Worm (Caenorhabditis elegans) whole organism, mixed stage, embryonic: ENCODE measurements around the gene C31H1.2.

Experiments used
- M03D4.4 ChIP-seq: sonication (generic microtip); optimal IDR thresholded peaks from 2 replicates; lab custom pipeline; 2017; ENCODE audit warnings: mild to moderate bottlenecking, missing genetic modification characterization, missing compliant biosample characterization
- bed-3 ChIP-seq: fragments of 200-800 bp; sonication (Bioruptor generic); optimal IDR thresholded peaks from 3 replicates; lab custom pipeline; 2018; ENCODE audit warnings: mild to moderate bottlenecking, missing genetic modification characterization, moderate library complexity, missing compliant biosample characterization
- blmp-1 ChIP-seq: fragments of 150-350 bp; optimal IDR thresholded peaks from 2 replicates; lab custom pipeline; 2014; ENCODE audit warnings: missing biosample characterization, missing genetic modification characterization
- ceh-39 ChIP-seq: fragments of 150-350 bp; optimal IDR thresholded peaks from 2 replicates; lab custom pipeline; 2014; ENCODE audit warnings: missing biosample characterization, missing genetic modification characterization
- ceh-43 ChIP-seq: fragments of 200-800 bp; sonication (Bioruptor generic); optimal IDR thresholded peaks from 2 replicates; lab custom pipeline; 2018; ENCODE audit warnings: mild to moderate bottlenecking, missing genetic modification characterization, moderate library complexity, missing compliant biosample characterization
- ceh-83 ChIP-seq: fragments of 200-800 bp; sonication (Bioruptor generic); optimal IDR thresholded peaks from 2 replicates; lab custom pipeline; 2018; ENCODE audit warnings: mild to moderate bottlenecking, missing genetic modification characterization, missing compliant biosample characterization
- ces-1 ChIP-seq: fragments of 150-350 bp; optimal IDR thresholded peaks from 2 replicates; lab custom pipeline; 2014; ENCODE audit warnings: missing biosample characterization, missing genetic modification reagents, missing genetic modification characterization
- cnd-1 ChIP-seq: fragments of 200-800 bp; sonication (Bioruptor generic); optimal IDR thresholded peaks from 2 replicates; lab custom pipeline; 2018; ENCODE audit warnings: mild to moderate bottlenecking, missing genetic modification characterization, missing compliant biosample characterization
- drap-1 ChIP-seq: fragments of 200-800 bp; sonication (Bioruptor generic); optimal IDR thresholded peaks from 3 replicates; lab custom pipeline; 2018; ENCODE audit warnings: mild to moderate bottlenecking, missing genetic modification characterization, missing compliant biosample characterization
- elt-1 ChIP-seq: sonication (generic microtip); optimal IDR thresholded peaks from 2 replicates; lab custom pipeline; 2017; ENCODE audit warnings: missing genetic modification characterization, mild to moderate bottlenecking, missing compliant biosample characterization, antibody characterized with exemption, moderate library complexity, borderline replicate concordance; ENCODE audit not compliant: insufficient read depth
- elt-3 ChIP-seq: fragments of 150-350 bp; optimal IDR thresholded peaks from 2 replicates; lab custom pipeline; 2014; ENCODE audit warnings: missing biosample characterization, missing genetic modification characterization
- flh-1 ChIP-seq: fragments of 200-800 bp; sonication (Bioruptor generic); optimal IDR thresholded peaks from 2 replicates; lab custom pipeline; 2018; ENCODE audit warnings: mild to moderate bottlenecking, missing genetic modification characterization, moderate library complexity, missing compliant biosample characterization
- ham-2 ChIP-seq: fragments of 200-800 bp; sonication (Bioruptor generic); optimal IDR thresholded peaks from 2 replicates; lab custom pipeline; 2018; ENCODE audit warnings: mild to moderate bottlenecking, missing genetic modification characterization, missing compliant biosample characterization
- hlh-1 ChIP-seq: fragments of 150-350 bp; optimal IDR thresholded peaks from 2 replicates; lab custom pipeline; 2014; ENCODE audit warnings: missing biosample characterization, missing genetic modification reagents, missing genetic modification characterization
- lsy-2 ChIP-seq: fragments of 150-350 bp; optimal IDR thresholded peaks from 2 replicates; lab custom pipeline; 2014; ENCODE audit warnings: missing biosample characterization, missing genetic modification characterization
- mab-5 ChIP-seq: fragments of 150-350 bp; optimal IDR thresholded peaks from 2 replicates; lab custom pipeline; 2014; ENCODE audit warnings: missing biosample characterization, missing genetic modification characterization
- mls-2 ChIP-seq: sonication (generic microtip); optimal IDR thresholded peaks from 2 replicates; lab custom pipeline; 2016; ENCODE audit warnings: mild to moderate bottlenecking, missing genetic modification characterization, moderate library complexity, missing compliant biosample characterization
- nhr-12 ChIP-seq: fragments of 150-350 bp; optimal IDR thresholded peaks from 2 replicates; lab custom pipeline; 2014; ENCODE audit warnings: missing biosample characterization, missing genetic modification characterization
- nhr-2 ChIP-seq: fragments of 150-350 bp; optimal IDR thresholded peaks from 2 replicates; lab custom pipeline; 2014; ENCODE audit warnings: missing biosample characterization, missing genetic modification characterization
- nhr-237 ChIP-seq: fragments of 150-350 bp; optimal IDR thresholded peaks from 2 replicates; lab custom pipeline; 2014; ENCODE audit warnings: missing biosample characterization, missing genetic modification characterization
- nhr-28 ChIP-seq: fragments of 150-350 bp; optimal IDR thresholded peaks from 2 replicates; lab custom pipeline; 2014; ENCODE audit warnings: missing biosample characterization, missing genetic modification characterization
- nhr-76 ChIP-seq: sonication (generic microtip); optimal IDR thresholded peaks from 2 replicates; lab custom pipeline; 2017; ENCODE audit warnings: missing biosample characterization, missing genetic modification characterization
- sptf-1 ChIP-seq: sonication (generic microtip); optimal IDR thresholded peaks from 2 replicates; lab custom pipeline; 2017; ENCODE audit warnings: mild to moderate bottlenecking, missing genetic modification characterization, moderate library complexity, missing compliant biosample characterization
- tbx-8 ChIP-seq: fragments of 200-800 bp; sonication (Bioruptor generic); optimal IDR thresholded peaks from 2 replicates; lab custom pipeline; 2018; ENCODE audit warnings: mild to moderate bottlenecking, missing genetic modification characterization, moderate library complexity, missing compliant biosample characterization
- unc-120 ChIP-seq: sonication (generic microtip); optimal IDR thresholded peaks from 2 replicates; lab custom pipeline; 2017; ENCODE audit warnings: missing genetic modification characterization, missing compliant biosample characterization; ENCODE audit not compliant: poor library complexity, severe bottlenecking
- unc-62 ChIP-seq: fragments of 150-350 bp; optimal IDR thresholded peaks from 2 replicates; lab custom pipeline; 2014; ENCODE audit warnings: missing biosample characterization, missing genetic modification reagents, missing genetic modification characterization
- zip-8 ChIP-seq: fragments of 150-350 bp; optimal IDR thresholded peaks from 2 replicates; lab custom pipeline; 2014; ENCODE audit warnings: missing biosample characterization, missing genetic modification characterization
- ztf-11 ChIP-seq: fragments of 150-350 bp; optimal IDR thresholded peaks from 2 replicates; lab custom pipeline; 2014; ENCODE audit warnings: missing biosample characterization, missing genetic modification characterization

C31H1.2 gene

ce11 chrIV:5766804-5767203, 24.3 kb upstream of the C31H1.2 start:
- no peak for TF ChIP-seq nhr-237
- peak; percentile 49 for TF ChIP-seq elt-1 (tag; lab: Kevin White, UChicago)
- TF ChIP-seq, all 35 proteins: peak for 1

DNA sequence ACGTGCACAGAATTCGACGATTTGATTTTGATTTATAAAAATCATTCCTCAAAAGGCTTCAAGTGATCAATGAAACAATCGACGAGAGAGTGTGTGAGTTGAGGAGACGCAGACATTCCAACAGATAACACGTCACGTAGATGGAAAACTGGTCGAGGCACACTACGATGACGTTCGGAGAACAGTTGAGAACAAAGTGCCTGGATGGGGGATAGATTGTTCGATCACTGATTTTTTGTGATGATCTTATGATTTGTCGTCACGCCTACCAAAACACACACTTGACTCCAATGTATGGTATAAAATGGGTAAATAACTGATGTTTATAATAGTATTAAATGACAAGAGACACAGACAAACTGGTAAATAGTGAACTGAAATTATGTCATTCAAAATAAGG, 12.8 kb upstream of the C31H1.2 start:
- TF ChIP-seq sptf-1 (tag; lab: Kevin White, UChicago) (no peak), unc-62 (no peak), ceh-43 (GFP tag; lab: Kevin White, UChicago) (no peak), blmp-1 (tag; lab: Kevin White, UChicago) (no peak), lsy-2 (no peak), nhr-2 (no peak), elt-1 (tag; lab: Kevin White, UChicago) (no peak), ceh-39 (tag; lab: Kevin White, UChicago) (no peak), zip-8 (tag; lab: Kevin White, UChicago) (no peak), mls-2 (no peak), cnd-1 (no peak), ceh-83 (no peak)

ce11 chrIV:5779537-5779936, 11.6 kb upstream of the C31H1.2 start:
- no peak for TF ChIP-seq unc-120 (tag; lab: Kevin White, UChicago)
- TF ChIP-seq ham-2 (GFP tag; lab: Kevin White, UChicago), result no peak
- no peak for TF ChIP-seq ceh-43 (GFP tag; lab: Kevin White, UChicago)
- TF ChIP-seq nhr-12 (tag; lab: Kevin White, UChicago), result no peak
- TF ChIP-seq M03D4.4 (tag; lab: Kevin White, UChicago), result no peak
- TF ChIP-seq nhr-237, result no peak
- TF ChIP-seq, all 35 proteins: peak for 0

DNA sequence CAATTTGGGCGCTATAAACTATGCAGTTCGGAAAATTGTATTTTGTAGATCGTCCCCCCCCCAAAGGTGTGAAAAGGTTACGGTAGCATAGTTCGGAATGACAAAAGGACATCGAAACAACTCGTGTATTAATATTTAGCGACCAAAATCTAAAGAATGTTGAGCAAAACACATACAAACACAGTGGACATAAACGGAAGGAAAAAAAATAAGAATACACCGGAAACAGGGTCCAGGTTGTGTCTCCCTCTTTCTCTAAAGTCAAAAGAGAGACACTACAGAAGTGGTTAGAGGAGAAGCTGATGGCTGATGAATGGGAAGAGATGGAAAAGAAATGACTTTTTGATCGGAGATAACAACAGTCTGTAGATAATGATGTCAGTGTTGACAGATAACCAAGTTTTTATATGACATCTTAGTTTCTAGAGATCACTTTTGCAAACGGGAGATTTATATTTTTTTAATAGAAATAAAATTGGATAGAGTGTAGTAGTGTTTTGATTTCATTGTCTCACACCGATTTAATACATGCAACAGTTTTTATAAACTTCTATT, 10.8 kb upstream of the C31H1.2 start:
- no peak for TF ChIP-seq nhr-76 (tag; lab: Kevin White, UChicago)
- TF ChIP-seq mab-5 (tag; lab: Kevin White, UChicago), result no peak
- TF ChIP-seq elt-1 (tag; lab: Kevin White, UChicago), result peak; percentile 38
- no peak for TF ChIP-seq zip-8 (tag; lab: Kevin White, UChicago)

DNA sequence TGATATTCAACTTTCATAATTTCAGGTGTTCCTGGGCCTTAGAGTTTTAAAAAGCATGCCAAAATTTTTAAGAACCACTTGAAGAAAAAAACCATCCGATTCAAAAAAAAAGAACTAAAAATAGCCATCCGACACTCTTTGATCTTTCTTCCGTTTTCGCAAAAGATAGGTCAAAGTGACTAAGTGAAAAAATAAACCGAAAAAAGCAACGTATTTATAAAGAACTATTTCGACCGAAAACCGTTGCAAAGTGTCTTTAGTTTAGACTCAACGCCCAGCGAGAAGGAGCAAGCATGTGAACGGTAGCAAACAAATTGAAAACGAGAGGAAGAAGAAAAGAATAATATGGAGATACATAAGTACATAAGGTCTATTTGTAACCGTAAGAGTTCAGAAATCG, 7.4 kb upstream of the C31H1.2 start:
- TF ChIP-seq elt-3 (tag; lab: Kevin White, UChicago) (no peak), tbx-8 (GFP tag; lab: Kevin White, UChicago) (no peak), nhr-2 (no peak), ceh-83 (no peak), elt-1 (tag; lab: Kevin White, UChicago) (no peak), nhr-12 (tag; lab: Kevin White, UChicago) (no peak), drap-1 (GFP tag; lab: Kevin White, UChicago) (no peak), ceh-39 (tag; lab: Kevin White, UChicago) (no peak), sptf-1 (tag; lab: Kevin White, UChicago) (no peak), nhr-28 (tag; lab: Kevin White, UChicago) (no peak), unc-120 (tag; lab: Kevin White, UChicago) (no peak), bed-3 (GFP tag; lab: Kevin White, UChicago) (no peak), nhr-76 (tag; lab: Kevin White, UChicago) (no peak), lsy-2 (no peak), hlh-1 (tag; lab: Kevin White, UChicago) (no peak), ces-1 (GFP tag; lab: Kevin White, UChicago) (no peak)
- TF ChIP-seq, all 35 proteins: peak for 0

ce11 chrIV:5795495-5795894, 4.4 kb downstream of the C31H1.2 start:
- TF ChIP-seq hlh-1 (tag; lab: Kevin White, UChicago), result no peak
- TF ChIP-seq flh-1 (GFP tag; lab: Kevin White, UChicago), result no peak
- no peak for TF ChIP-seq ham-2 (GFP tag; lab: Kevin White, UChicago)
- TF ChIP-seq ceh-39 (tag; lab: Kevin White, UChicago), result no peak
- no peak for TF ChIP-seq ces-1 (GFP tag; lab: Kevin White, UChicago)
- TF ChIP-seq ztf-11 (tag; lab: Kevin White, UChicago), result no peak
- no peak for TF ChIP-seq bed-3 (GFP tag; lab: Kevin White, UChicago)
- no peak for TF ChIP-seq lsy-2
- TF ChIP-seq blmp-1 (tag; lab: Kevin White, UChicago), result no peak
